Fruit fly (Drosophila melanogaster): Measurements from ENCODE around the gene GatA.

The GatA gene

dm6 chr3R:18983614-18984185 is 45.0 kb downstream of the GatA start, which contains the start of the genes snRNP-U1-C and gukh (continued):
- TF ChIP-seq ssp (GFP tag; IDR thresholded peaks at IDR 0.05) (peak; percentile 58), Mad (GFP tag; optimal IDR thresholded peaks at IDR 0.05) (peak; percentile 43), rib (GFP tag; IDR thresholded peaks at IDR 0.05) (peak; percentile 35; the same call in 1 of the 2 replicates), CG3407 (GFP tag; optimal IDR thresholded peaks at IDR 0.05) (no peak), CG17829 (tag; optimal IDR thresholded peaks at IDR 0.05) (peak; percentile 92), gro (GFP tag; optimal IDR thresholded peaks at IDR 0.05) (peak; percentile 71), Gsc (GFP tag; IDR thresholded peaks at IDR 0.05) (no peak), CG10147 (GFP tag; optimal IDR thresholded peaks at IDR 0.05) (peak; percentile 54), CG8290 (GFP tag; optimal IDR thresholded peaks at IDR 0.05) (peak; percentile 76), CG8290 (tag; optimal IDR thresholded peaks at IDR 0.05) (peak in 1 of 2 experiments; percentile 91), CG8478 (optimal IDR thresholded peaks at IDR 0.05) (no peak), croc (GFP tag; conservative IDR thresholded peaks at IDR 0.05) (peak; percentile 55; the same call in 1 of the 3 replicates), abd-A (tag; optimal IDR thresholded peaks at IDR 0.05) (peak; percentile 74), Drgx (GFP tag; IDR thresholded peaks at IDR 0.05) (peak; percentile 75), Xrp1 (GFP tag; IDR thresholded peaks at IDR 0.05) (peak; percentile 91), CG33557 (GFP tag; optimal IDR thresholded peaks at IDR 0.05) (peak; percentile 38), CG13894 (tag; optimal IDR thresholded peaks at IDR 0.05) (peak; percentile 84), CG4282 (GFP tag; optimal IDR thresholded peaks at IDR 0.05) (peak; percentile 66), HmgZ (tag; optimal IDR thresholded peaks at IDR 0.05) (peak; percentile 88), trh (GFP tag; optimal IDR thresholded peaks at IDR 0.05) (peak; percentile 61), CG3726 (GFP tag; IDR thresholded peaks at IDR 0.05) (peak; percentile 63; the same call in 1 of the 3 replicates), h (optimal IDR thresholded peaks at IDR 0.05) (no peak), dimm (GFP tag; IDR thresholded peaks at IDR 0.05) (peak; percentile 53), tap (tag; optimal IDR thresholded peaks at IDR 0.05) (peak; percentile 80), yki (optimal IDR thresholded peaks at IDR 0.05) (no peak), klu (GFP tag; IDR thresholded peaks at IDR 0.05) (peak; percentile 80), CG3065 (GFP tag; optimal IDR thresholded peaks at IDR 0.05) (peak; percentile 79), CG31365 (tag; optimal IDR thresholded peaks at IDR 0.05) (peak; percentile 18), CG14965 (GFP tag; optimal IDR thresholded peaks at IDR 0.05; ENCODE audit: borderline replicate concordance) (no peak), CG17359 (tag; optimal IDR thresholded peaks at IDR 0.05) (peak; percentile 80), CG14050 (GFP tag; IDR thresholded peaks at IDR 0.05) (peak; percentile 70), CG10654 (GFP tag; optimal IDR thresholded peaks at IDR 0.05) (peak; percentile 69), pum (GFP tag; optimal IDR thresholded peaks at IDR 0.05) (no peak), D (optimal IDR thresholded peaks at IDR 0.05) (no peak), D (GFP tag; optimal IDR thresholded peaks at IDR 0.05) (peak; percentile 53), CG10274 (GFP tag; optimal IDR thresholded peaks at IDR 0.05) (no peak), CG14667 (GFP tag; IDR thresholded peaks at IDR 0.05) (peak; percentile 67), CG9727 (GFP tag; optimal IDR thresholded peaks at IDR 0.05) (peak; percentile 76), Gug (GFP tag; IDR thresholded peaks at IDR 0.05) (peak; percentile 62), CG13424 (tag; optimal IDR thresholded peaks at IDR 0.05) (peak; percentile 88), CG14710 (tag; optimal IDR thresholded peaks at IDR 0.05) (peak; percentile 88), CG6175 (GFP tag; IDR thresholded peaks at IDR 0.05) (peak; percentile 66; the same call in 1 of the 3 replicates), CG10366 (GFP tag; IDR thresholded peaks at IDR 0.05) (peak; percentile 89), toy (GFP tag; IDR thresholded peaks at IDR 0.05) (0 out of 2 replicates have a peak, but pooled peaks have one; percentile 33), CG12744 (GFP tag; optimal IDR thresholded peaks at IDR 0.05) (no peak), Taf1 (GFP tag; IDR thresholded peaks at IDR 0.05) (peak; percentile 86), NfI (GFP tag; optimal IDR thresholded peaks at IDR 0.05) (peak; percentile 89), HLH54F (GFP tag; optimal IDR thresholded peaks at IDR 0.05) (peak; percentile 44), Kr (GFP tag; optimal IDR thresholded peaks at IDR 0.05) (no peak), CHES-1-like (GFP tag; optimal IDR thresholded peaks at IDR 0.05) (peak; percentile 49), CG17385 (GFP tag; optimal IDR thresholded peaks at IDR 0.05) (peak; percentile 67), pita (GFP tag; optimal IDR thresholded peaks at IDR 0.05) (peak; percentile 95), CG7556 (GFP tag; optimal IDR thresholded peaks at IDR 0.05) (peak; percentile 77)
